Fruit fly (Drosophila melanogaster) whole organism, embryonic: Measurements from ENCODE around the gene GstD4.
A peak's percentile ranks its signal among the peaks of the same experiment; 100 is the strongest.

ENCODE experiments used
- Atf3 ChIP-seq: fragments of 200-800 bp; sonication (Bioruptor generic); optimal IDR thresholded peaks from 3 replicates; lab custom pipeline; 2016; ENCODE audit warnings: missing biosample characterization, missing genetic modification characterization
- Atf6 ChIP-seq: fragments of 200-800 bp; sonication (Bioruptor generic); IDR thresholded peaks from 2 replicates; pipeline ENCODE4 v1.3.6; 2022; ENCODE audit warnings: missing biosample characterization, missing genetic modification characterization
- Bdp1 ChIP-seq: fragments of 200-800 bp; sonication (Bioruptor generic); optimal IDR thresholded peaks from 3 replicates; lab custom pipeline; 2016; ENCODE audit warnings: missing biosample characterization, missing genetic modification characterization
- CG10979 ChIP-seq: fragments of 200-800 bp; sonication (Bioruptor generic); optimal IDR thresholded peaks from 2 replicates; lab custom pipeline; 2018; ENCODE audit warnings: missing biosample characterization, mild to moderate bottlenecking, missing genetic modification characterization, moderate library complexity
- CG11398 ChIP-seq: fragments of 200-800 bp; sonication (Bioruptor generic); optimal IDR thresholded peaks from 2 replicates; lab custom pipeline; 2016; ENCODE audit warnings: missing biosample characterization, missing genetic modification characterization
- CG11504 ChIP-seq: fragments of 200-800 bp; sonication (Bioruptor generic); optimal IDR thresholded peaks from 3 replicates; lab custom pipeline; 2019; ENCODE audit warnings: missing biosample characterization, mild to moderate bottlenecking, missing genetic modification characterization, moderate library complexity
- CG17385 ChIP-seq: fragments of 200-800 bp; sonication (Bioruptor generic); optimal IDR thresholded peaks from 3 replicates; lab custom pipeline; 2018; ENCODE audit warnings: missing biosample characterization, mild to moderate bottlenecking, missing genetic modification characterization
- CG1792 ChIP-seq: fragments of 200-800 bp; sonication (Bioruptor generic); optimal IDR thresholded peaks from 2 replicates; lab custom pipeline; 2016; ENCODE audit warnings: missing biosample characterization, missing genetic modification characterization
- CG18599 ChIP-seq: fragments of 200-800 bp; sonication (Bioruptor generic); optimal IDR thresholded peaks from 3 replicates; lab custom pipeline; 2017; ENCODE audit warnings: missing biosample characterization, missing genetic modification characterization, mild to moderate bottlenecking, moderate library complexity, missing genetic modification reagents
- CG2199 ChIP-seq: fragments of 200-800 bp; sonication (Bioruptor generic); IDR thresholded peaks from 3 replicates; pipeline ENCODE4 v1.3.6; 2022; ENCODE audit warnings: missing biosample characterization, missing genetic modification characterization
- CG30431 ChIP-seq: fragments of 200-800 bp; sonication (Bioruptor generic); optimal IDR thresholded peaks from 2 replicates; lab custom pipeline; 2017; ENCODE audit warnings: missing biosample characterization, missing genetic modification characterization
- CG32772 ChIP-seq: fragments of 200-800 bp; sonication (Bioruptor generic); IDR thresholded peaks from 2 replicates; pipeline ENCODE4 v1.3.6; 2022; ENCODE audit warnings: missing biosample characterization, missing genetic modification characterization
- CG3407 ChIP-seq: fragments of 200-800 bp; sonication (Bioruptor generic); optimal IDR thresholded peaks from 2 replicates; lab custom pipeline; 2018; ENCODE audit warnings: missing biosample characterization, mild to moderate bottlenecking, missing genetic modification characterization
- CG4424 ChIP-seq: fragments of 200-800 bp; sonication (Bioruptor generic); optimal IDR thresholded peaks from 3 replicates; lab custom pipeline; 2016; ENCODE audit warnings: missing biosample characterization, missing genetic modification characterization
- CG4730 ChIP-seq: fragments of 200-800 bp; sonication (Bioruptor generic); IDR thresholded peaks from 2 replicates; pipeline ENCODE4 v1.3.6; 2022; ENCODE audit warnings: missing biosample characterization, missing genetic modification characterization
- CG7357 ChIP-seq: fragments of 200-800 bp; sonication (Bioruptor generic); IDR thresholded peaks from 3 replicates; pipeline ENCODE4 v1.3.6; 2022; ENCODE audit warnings: missing biosample characterization, missing genetic modification characterization
- CG8290 ChIP-seq, 3 experiments: fragments of 200-800 bp; sonication (Bioruptor generic); optimal IDR thresholded peaks; 2 replicates each; lab custom pipeline; 2016 to 2019; ENCODE audit warnings: missing biosample characterization in 3 of 3, missing genetic modification characterization in 3 of 3, mild to moderate bottlenecking in 2 of 3, moderate library complexity in 1 of 3
- CG8478 ChIP-seq: fragments of >200 bp; optimal IDR thresholded peaks from 2 replicates; lab custom pipeline; 2018
- CG9437 ChIP-seq: fragments of 200-800 bp; sonication (Bioruptor generic); optimal IDR thresholded peaks from 2 replicates; lab custom pipeline; 2018; ENCODE audit warnings: missing biosample characterization, mild to moderate bottlenecking, missing genetic modification characterization
- CG9727 ChIP-seq: fragments of 200-800 bp; sonication (Bioruptor generic); optimal IDR thresholded peaks from 3 replicates; lab custom pipeline; 2017; ENCODE audit warnings: missing biosample characterization, mild to moderate bottlenecking, missing genetic modification characterization
- CG9876 ChIP-seq: fragments of 200-800 bp; sonication (Bioruptor generic); optimal IDR thresholded peaks from 2 replicates; lab custom pipeline; 2016; ENCODE audit warnings: missing biosample characterization, missing genetic modification characterization
- CkIIα-i1 ChIP-seq: fragments of 200-800 bp; sonication (Bioruptor generic); IDR thresholded peaks from 2 replicates; pipeline ENCODE4 v1.3.6; 2022; ENCODE audit warnings: missing biosample characterization, missing genetic modification characterization
- Doc2 ChIP-seq: fragments of 200-800 bp; sonication (Bioruptor generic); IDR thresholded peaks from 2 replicates; pipeline ENCODE4 v1.3.6; 2022; ENCODE audit warnings: missing biosample characterization, missing genetic modification characterization
- Dref ChIP-seq: fragments of 200-800 bp; sonication (Bioruptor generic); IDR thresholded peaks from 2 replicates; pipeline ENCODE4 v1.3.6; 2022; ENCODE audit warnings: missing biosample characterization, missing genetic modification characterization
- HLH54F ChIP-seq: fragments of 200-800 bp; sonication (Bioruptor generic); optimal IDR thresholded peaks from 3 replicates; lab custom pipeline; 2016; ENCODE audit warnings: missing biosample characterization, missing genetic modification characterization
- Hand ChIP-seq: fragments of 200-800 bp; sonication (Bioruptor generic); optimal IDR thresholded peaks from 2 replicates; lab custom pipeline; 2017; ENCODE audit warnings: mild to moderate bottlenecking, missing biosample characterization, missing genetic modification reagents, missing genetic modification characterization
- MBD-R2 ChIP-seq: fragments of 200-800 bp; sonication (Bioruptor generic); IDR thresholded peaks from 2 replicates; pipeline ENCODE4 v1.3.6; 2022; ENCODE audit warnings: missing biosample characterization, missing genetic modification characterization
- NC2α ChIP-seq: fragments of 200-800 bp; sonication (Bioruptor generic); optimal IDR thresholded peaks from 2 replicates; lab custom pipeline; 2016; ENCODE audit warnings: missing biosample characterization, missing genetic modification characterization
- NFAT ChIP-seq: fragments of 200-800 bp; sonication (Bioruptor generic); IDR thresholded peaks from 2 replicates; pipeline ENCODE4 v1.3.6; 2022; ENCODE audit warnings: missing biosample characterization, missing genetic modification characterization
- PHDP ChIP-seq: fragments of 200-800 bp; sonication (Bioruptor generic); optimal IDR thresholded peaks from 3 replicates; lab custom pipeline; 2018; ENCODE audit warnings: missing biosample characterization, mild to moderate bottlenecking, missing genetic modification characterization, moderate library complexity
- Sry-δ ChIP-seq: fragments of 200-800 bp; sonication (Bioruptor generic); optimal IDR thresholded peaks from 2 replicates; lab custom pipeline; 2016; ENCODE audit warnings: missing biosample characterization, missing genetic modification characterization
- Ssrp ChIP-seq: fragments of 200-800 bp; sonication (Bioruptor generic); optimal IDR thresholded peaks from 2 replicates; lab custom pipeline; 2018; ENCODE audit warnings: missing biosample characterization, mild to moderate bottlenecking, missing genetic modification characterization, moderate library complexity
- Vsx1 ChIP-seq: fragments of 200-800 bp; sonication (Bioruptor generic); optimal IDR thresholded peaks from 2 replicates; lab custom pipeline; 2017; ENCODE audit warnings: missing biosample characterization, mild to moderate bottlenecking, missing genetic modification characterization, missing genetic modification reagents
- crol ChIP-seq: fragments of 200-800 bp; sonication (Bioruptor generic); IDR thresholded peaks from 2 replicates; pipeline ENCODE4 v1.3.6; 2022; ENCODE audit warnings: missing biosample characterization, missing genetic modification characterization
- dysf ChIP-seq: fragments of 200-800 bp; sonication (Bioruptor generic); IDR thresholded peaks from 3 replicates; pipeline ENCODE4 v1.3.6; 2022; ENCODE audit warnings: missing biosample characterization, missing genetic modification characterization
- exex ChIP-seq: fragments of 200-800 bp; sonication (Bioruptor generic); optimal IDR thresholded peaks from 4 replicates; lab custom pipeline; 2018; ENCODE audit warnings: missing biosample characterization, mild to moderate bottlenecking, missing genetic modification characterization, moderate library complexity
- fd102C ChIP-seq: fragments of 200-800 bp; sonication (Bioruptor generic); optimal IDR thresholded peaks from 2 replicates; lab custom pipeline; 2018; ENCODE audit warnings: missing biosample characterization, mild to moderate bottlenecking, missing genetic modification characterization, moderate library complexity
- gce ChIP-seq: fragments of 200-800 bp; sonication (Bioruptor generic); IDR thresholded peaks from 3 replicates; pipeline ENCODE4 v1.3.6; 2022; ENCODE audit warnings: missing biosample characterization, missing genetic modification characterization
- gem ChIP-seq: fragments of 200-800 bp; sonication (Bioruptor generic); optimal IDR thresholded peaks from 2 replicates; lab custom pipeline; 2019; ENCODE audit warnings: missing biosample characterization, mild to moderate bottlenecking, missing genetic modification characterization, moderate library complexity
- grau ChIP-seq: fragments of 200-800 bp; optimal IDR thresholded peaks from 3 replicates; lab custom pipeline; 2019; ENCODE audit warnings: missing biosample characterization, mild to moderate bottlenecking, missing genetic modification characterization, moderate library complexity
- gro ChIP-seq: fragments of 200-800 bp; sonication (Bioruptor generic); optimal IDR thresholded peaks from 2 replicates; lab custom pipeline; 2016; ENCODE audit warnings: missing biosample characterization, missing genetic modification characterization
- jing ChIP-seq: fragments of 200-800 bp; sonication (Bioruptor generic); optimal IDR thresholded peaks from 2 replicates; lab custom pipeline; 2018; ENCODE audit warnings: missing biosample characterization, mild to moderate bottlenecking, missing genetic modification characterization
- ken ChIP-seq: fragments of 200-800 bp; sonication (Bioruptor generic); IDR thresholded peaks from 3 replicates; pipeline ENCODE4 v1.3.6; 2022; ENCODE audit warnings: missing biosample characterization, missing genetic modification characterization
- nom ChIP-seq: fragments of 200-800 bp; sonication (Bioruptor generic); optimal IDR thresholded peaks from 2 replicates; lab custom pipeline; 2017; ENCODE audit warnings: missing biosample characterization, missing genetic modification characterization, mild to moderate bottlenecking, moderate library complexity, missing genetic modification reagents
- otp ChIP-seq: fragments of 200-800 bp; sonication (Bioruptor generic); IDR thresholded peaks from 3 replicates; pipeline ENCODE4, ENCODE4 v1.3.6; 2022; ENCODE audit warnings: missing biosample characterization, missing genetic modification characterization
- pho ChIP-seq: fragments of 200-800 bp; sonication (Bioruptor generic); optimal IDR thresholded peaks from 2 replicates; lab custom pipeline; 2016; ENCODE audit warnings: missing biosample characterization, missing genetic modification characterization
- pzg ChIP-seq: fragments of 200-800 bp; sonication (Bioruptor generic); optimal IDR thresholded peaks from 3 replicates; lab custom pipeline; 2018; ENCODE audit warnings: missing biosample characterization, mild to moderate bottlenecking, missing genetic modification characterization, moderate library complexity
- schlank ChIP-seq: fragments of 200-800 bp; sonication (Bioruptor generic); optimal IDR thresholded peaks from 2 replicates; lab custom pipeline; 2018; ENCODE audit warnings: missing biosample characterization, mild to moderate bottlenecking, missing genetic modification characterization
- tap ChIP-seq: fragments of 200-800 bp; optimal IDR thresholded peaks from 3 replicates; lab custom pipeline; 2019; ENCODE audit warnings: missing biosample characterization, mild to moderate bottlenecking, missing genetic modification characterization, moderate library complexity
- unc-4 ChIP-seq: fragments of 200-800 bp; sonication (Bioruptor generic); IDR thresholded peaks from 2 replicates; pipeline ENCODE4 v1.3.6; 2022; ENCODE audit warnings: missing biosample characterization, missing genetic modification characterization; ENCODE audit not compliant: partially characterized antibody
- yki ChIP-seq: fragments of >200 bp; optimal IDR thresholded peaks from 3 replicates; lab custom pipeline; 2018

The GstD4 gene

dm6 chr3R:12369135-12369792, 4.6 kb upstream of the GstD4 start, which contains the start of gene GstD1 (continued):
- no peak for TF ChIP-seq MBD-R2 (GFP tag; lab: Robert Waterston, UW)
- peak; percentile 50 for TF ChIP-seq CG11504
- peak; percentile 59 for TF ChIP-seq dysf (GFP tag; lab: Robert Waterston, UW)
- TF ChIP-seq CG11398: no peak
- TF ChIP-seq CG30431 (GFP tag; lab: Kevin White, UChicago): no peak
- TF ChIP-seq gem (tag; lab: Kevin White, UChicago): peak; percentile 65
- TF ChIP-seq otp: no peak
- TF ChIP-seq CG2199 (GFP tag; lab: Robert Waterston, UW): peak; percentile 90; the same call in 2 of the 3 replicates
- peak; percentile 79 for TF ChIP-seq NFAT (GFP tag; lab: Robert Waterston, UW)
- TF ChIP-seq Vsx1 (GFP tag; lab: Kevin White, UChicago): no peak
- peak; percentile 8 for TF ChIP-seq gro (GFP tag; lab: Kevin White, UChicago)
- TF ChIP-seq CG17385 (GFP tag; lab: Kevin White, UChicago): no peak
- TF ChIP-seq pzg (GFP tag; lab: Kevin White, UChicago): no peak
- peak; percentile 18 for TF ChIP-seq exex
- TF ChIP-seq CG4730 (GFP tag; lab: Robert Waterston, UW): no peak
- peak; percentile 46 for TF ChIP-seq grau (tag; lab: Kevin White, UChicago)
- TF ChIP-seq jing (GFP tag; lab: Kevin White, UChicago): no peak
- TF ChIP-seq Dref (GFP tag; lab: Robert Waterston, UW): no peak
- peak; percentile 12 for TF ChIP-seq CG10979
- TF ChIP-seq gce (GFP tag; lab: Robert Waterston, UW): no peak
- no peak for TF ChIP-seq Hand (GFP tag; lab: Kevin White, UChicago)
- TF ChIP-seq Doc2: no peak
- peak; percentile 35 for TF ChIP-seq CG9437 (GFP tag; lab: Kevin White, UChicago)
- TF ChIP-seq CG4424: peak; percentile 8
- no peak for TF ChIP-seq Sry-δ (GFP tag; lab: Kevin White, UChicago)
- TF ChIP-seq tap (tag; lab: Kevin White, UChicago): no peak
- TF ChIP-seq PHDP (tag; lab: Kevin White, UChicago): peak; percentile 14
- TF ChIP-seq CG8478 (lab: Kevin White, UChicago): no peak
- TF ChIP-seq fd102C (GFP tag; lab: Kevin White, UChicago): no peak
- peak; percentile 15 for TF ChIP-seq schlank (tag; lab: Kevin White, UChicago)
- TF ChIP-seq ken (GFP tag; lab: Robert Waterston, UW): no peak
- no peak for TF ChIP-seq CG7357 (GFP tag; lab: Robert Waterston, UW)
- TF ChIP-seq Atf6 (GFP tag; lab: Robert Waterston, UW): peak; percentile 43; the same call in 1 of the 2 replicates
- TF ChIP-seq CG3407: no peak
- 0 out of 2 replicates have a peak, but pooled peaks have one; percentile 18 for TF ChIP-seq unc-4 (GFP tag; lab: Robert Waterston, UW)
- TF ChIP-seq NC2α (GFP tag; lab: Kevin White, UChicago): peak; percentile 50
- no peak for TF ChIP-seq CG8290 (GFP tag; optimal IDR thresholded peaks at IDR 0.05; lab: Kevin White, UChicago)
- peak in 1 of 2 experiments; percentile 34 for TF ChIP-seq CG8290 (tag; optimal IDR thresholded peaks at IDR 0.05; lab: Kevin White, UChicago)
- TF ChIP-seq HLH54F (GFP tag; lab: Kevin White, UChicago): no peak
- peak; percentile 19 for TF ChIP-seq pho (GFP tag; lab: Kevin White, UChicago)
- TF ChIP-seq Ssrp (tag; lab: Kevin White, UChicago): no peak
- TF ChIP-seq CG1792 (GFP tag; lab: Kevin White, UChicago): no peak
- no peak for TF ChIP-seq Atf3 (GFP tag; lab: Kevin White, UChicago)
- TF ChIP-seq nom (GFP tag; lab: Kevin White, UChicago): peak; percentile 52
- TF ChIP-seq crol (GFP tag; lab: Robert Waterston, UW): peak; percentile 100
- peak; percentile 76 for TF ChIP-seq CG32772 (GFP tag; lab: Robert Waterston, UW)
- no peak for TF ChIP-seq CG9876 (GFP tag; lab: Kevin White, UChicago)
- no peak for TF ChIP-seq Bdp1 (GFP tag; lab: Kevin White, UChicago)
- peak; percentile 24 for TF ChIP-seq CG9727
- TF ChIP-seq CG18599: peak; percentile 56
- no peak for TF ChIP-seq yki (lab: Kevin White, UChicago)
- no peak for TF ChIP-seq CkIIα-i1 (GFP tag; lab: Robert Waterston, UW)
